Fruit fly (Drosophila melanogaster) whole organism, embryonic: ENCODE data around the gene Ada1-1.

ENCODE experiments used
- Adf1 ChIP-seq: fragments of 200-800 bp; sonication (Bioruptor generic); IDR thresholded peaks from 2 replicates; pipeline ENCODE4 v1.3.6; 2022; ENCODE audit warnings: missing biosample characterization, missing genetic modification characterization
- Atf3 ChIP-seq: fragments of 200-800 bp; sonication (Bioruptor generic); optimal IDR thresholded peaks from 3 replicates; lab custom pipeline; 2016; ENCODE audit warnings: missing biosample characterization, missing genetic modification characterization
- Awh ChIP-seq: fragments of 200-800 bp; sonication (Bioruptor generic); IDR thresholded peaks from 2 replicates; pipeline ENCODE4, ENCODE4 v1.3.6; 2022; ENCODE audit warnings: missing biosample characterization, missing genetic modification characterization
- CG10267 ChIP-seq: fragments of 200-800 bp; sonication (Bioruptor generic); optimal IDR thresholded peaks from 2 replicates; lab custom pipeline; 2018; ENCODE audit warnings: missing biosample characterization, mild to moderate bottlenecking, missing genetic modification characterization, moderate library complexity
- CG12236 ChIP-seq: fragments of 200-800 bp; sonication (Bioruptor generic); optimal IDR thresholded peaks from 2 replicates; lab custom pipeline; 2016; ENCODE audit warnings: missing biosample characterization, missing genetic modification characterization
- CG14860 ChIP-seq: fragments of 200-800 bp; sonication (Bioruptor generic); IDR thresholded peaks from 3 replicates; pipeline ENCODE4 v1.3.6; 2022; ENCODE audit warnings: missing biosample characterization, missing genetic modification characterization; ENCODE audit not compliant: partially characterized antibody
- CG15696 ChIP-seq: fragments of 200-800 bp; sonication (Bioruptor generic); optimal IDR thresholded peaks from 2 replicates; lab custom pipeline; 2019; ENCODE audit warnings: missing biosample characterization, mild to moderate bottlenecking, missing genetic modification characterization, moderate library complexity
- CG16815 ChIP-seq: fragments of 200-800 bp; sonication (Bioruptor generic); optimal IDR thresholded peaks from 3 replicates; lab custom pipeline; 2017; ENCODE audit warnings: missing biosample characterization, mild to moderate bottlenecking, missing genetic modification characterization
- CG18011 ChIP-seq: fragments of 200-800 bp; sonication (Bioruptor generic); optimal IDR thresholded peaks from 2 replicates; lab custom pipeline; 2017; ENCODE audit warnings: missing biosample characterization, missing genetic modification characterization, mild to moderate bottlenecking, moderate library complexity, missing genotype
- CG2875 ChIP-seq: fragments of 200-800 bp; sonication (Bioruptor generic); optimal IDR thresholded peaks from 2 replicates; lab custom pipeline; 2017; ENCODE audit warnings: missing biosample characterization, mild to moderate bottlenecking, missing genetic modification characterization, missing genetic modification reagents
- CG30403 ChIP-seq: fragments of 200-800 bp; sonication (Bioruptor generic); optimal IDR thresholded peaks from 3 replicates; lab custom pipeline; 2016; ENCODE audit warnings: missing biosample characterization, missing genetic modification characterization
- CG31441 ChIP-seq: fragments of 200-800 bp; sonication (Bioruptor generic); IDR thresholded peaks from 2 replicates; pipeline ENCODE4 v1.3.6; 2022; ENCODE audit warnings: missing biosample characterization, missing genetic modification characterization
- CG32532 ChIP-seq: fragments of 200-800 bp; sonication (Bioruptor generic); IDR thresholded peaks from 2 replicates; pipeline ENCODE4 v1.3.6; 2022; ENCODE audit warnings: missing biosample characterization, missing genetic modification characterization
- CG32767 ChIP-seq: fragments of 200-800 bp; sonication (Bioruptor generic); IDR thresholded peaks from 2 replicates; pipeline ENCODE4 v1.3.6; 2022; ENCODE audit warnings: missing biosample characterization, missing genetic modification characterization
- CG3281 ChIP-seq: fragments of 200-800 bp; sonication (Bioruptor generic); optimal IDR thresholded peaks from 3 replicates; lab custom pipeline; 2017; ENCODE audit warnings: missing biosample characterization, mild to moderate bottlenecking, missing genetic modification characterization
- CG3847 ChIP-seq: fragments of 200-800 bp; sonication (Bioruptor generic); IDR thresholded peaks from 2 replicates; pipeline ENCODE4 v1.3.6; 2022; ENCODE audit warnings: missing biosample characterization, missing genetic modification characterization
- CG3995 ChIP-seq: fragments of 200-800 bp; sonication (Bioruptor generic); optimal IDR thresholded peaks from 3 replicates; lab custom pipeline; 2016; ENCODE audit warnings: missing biosample characterization, missing genetic modification characterization
- CG4820 ChIP-seq: fragments of 200-800 bp; sonication (Bioruptor generic); optimal IDR thresholded peaks from 3 replicates; lab custom pipeline; 2016; ENCODE audit warnings: missing biosample characterization, missing genetic modification characterization
- CG7556 ChIP-seq: fragments of 200-800 bp; sonication (Bioruptor generic); optimal IDR thresholded peaks from 2 replicates; lab custom pipeline; 2017; ENCODE audit warnings: missing biosample characterization, mild to moderate bottlenecking, missing genetic modification characterization
- CG8359 ChIP-seq: fragments of 200-800 bp; sonication (Bioruptor generic); optimal IDR thresholded peaks from 2 replicates; lab custom pipeline; 2017; ENCODE audit warnings: missing biosample characterization, mild to moderate bottlenecking, missing genetic modification characterization, borderline replicate concordance
- CG8388 ChIP-seq: fragments of 200-800 bp; sonication (Bioruptor generic); optimal IDR thresholded peaks from 2 replicates; lab custom pipeline; 2019; ENCODE audit warnings: missing biosample characterization, mild to moderate bottlenecking, missing genetic modification characterization, moderate library complexity
- CTCF ChIP-seq: fragments of 200-800 bp; sonication (Bioruptor generic); optimal IDR thresholded peaks from 2 replicates; lab custom pipeline; 2017; ENCODE audit warnings: missing biosample characterization, mild to moderate bottlenecking, missing genetic modification characterization, moderate library complexity
- Doc3 ChIP-seq: fragments of 200-800 bp; sonication (Bioruptor generic); IDR thresholded peaks from 3 replicates; pipeline ENCODE4 v1.3.6; 2022; ENCODE audit warnings: missing biosample characterization, missing genetic modification characterization; ENCODE audit not compliant: partially characterized antibody
- ERR ChIP-seq: fragments of 200-800 bp; sonication (Bioruptor generic); optimal IDR thresholded peaks from 2 replicates; lab custom pipeline; 2016; ENCODE audit warnings: missing biosample characterization, missing genetic modification characterization
- Hr78 ChIP-seq, 2 experiments: fragments of 200-800 bp in 1 of 2; fragments of >200 bp in 1 of 2; sonication (Bioruptor generic) in 1 of 2; optimal IDR thresholded peaks; 2 replicates each; lab custom pipeline; 2017 to 2019; ENCODE audit warnings: missing biosample characterization in 2 of 2, missing genetic modification characterization in 2 of 2, mild to moderate bottlenecking in 1 of 2, moderate library complexity in 1 of 2
- Hsf ChIP-seq: fragments of 200-800 bp; sonication (Bioruptor generic); optimal IDR thresholded peaks from 3 replicates; lab custom pipeline; 2016; ENCODE audit warnings: missing biosample characterization, missing genetic modification characterization
- Oli ChIP-seq: fragments of 200-800 bp; sonication (Bioruptor generic); optimal IDR thresholded peaks from 2 replicates; lab custom pipeline; 2018; ENCODE audit warnings: missing biosample characterization, mild to moderate bottlenecking, missing genetic modification characterization, moderate library complexity
- Opbp ChIP-seq: fragments of 200-800 bp; sonication (Bioruptor generic); IDR thresholded peaks from 3 replicates; pipeline ENCODE4 v1.3.6; 2022; ENCODE audit warnings: missing biosample characterization, missing genetic modification characterization; ENCODE audit not compliant: partially characterized antibody
- Pdp1 ChIP-seq, 2 experiments: fragments of 200-800 bp; sonication (Bioruptor generic); optimal IDR thresholded peaks; 3 replicates each; lab custom pipeline; 2016; ENCODE audit warnings: missing biosample characterization in 2 of 2, missing genetic modification characterization in 2 of 2, mild to moderate bottlenecking in 1 of 2, moderate library complexity in 1 of 2
- Sin3A ChIP-seq: fragments of >200 bp; optimal IDR thresholded peaks from 2 replicates; lab custom pipeline; 2018
- Spps ChIP-seq: fragments of 200-800 bp; sonication (Bioruptor generic); optimal IDR thresholded peaks from 2 replicates; lab custom pipeline; 2018; ENCODE audit warnings: missing biosample characterization, mild to moderate bottlenecking, missing genetic modification characterization
- Taf1 ChIP-seq: fragments of 200-800 bp; sonication (Bioruptor generic); IDR thresholded peaks from 2 replicates; pipeline ENCODE4 v1.3.6; 2022; ENCODE audit warnings: missing biosample characterization, missing genetic modification characterization
- ci ChIP-seq: fragments of 200-800 bp; sonication (Bioruptor generic); IDR thresholded peaks from 3 replicates; pipeline ENCODE4 v1.3.6; 2022; ENCODE audit warnings: missing biosample characterization, missing genetic modification characterization
- dan ChIP-seq: fragments of 200-800 bp; sonication (Bioruptor generic); IDR thresholded peaks from 2 replicates; pipeline ENCODE4 v1.3.6; 2022; ENCODE audit warnings: missing biosample characterization, missing genetic modification characterization
- dysf ChIP-seq: fragments of 200-800 bp; sonication (Bioruptor generic); IDR thresholded peaks from 3 replicates; pipeline ENCODE4 v1.3.6; 2022; ENCODE audit warnings: missing biosample characterization, missing genetic modification characterization
- esg ChIP-seq: fragments of 200-800 bp; sonication (Bioruptor generic); conservative IDR thresholded peaks from 2 replicates; pipeline ENCODE4 v1.3.6; 2022; ENCODE audit warnings: missing biosample characterization, missing genetic modification characterization
- ftz-f1 ChIP-seq: fragments of 200-800 bp; sonication (Bioruptor generic); optimal IDR thresholded peaks from 2 replicates; lab custom pipeline; 2016; ENCODE audit warnings: missing biosample characterization, missing genetic modification characterization
- gcm2 ChIP-seq: fragments of 200-800 bp; sonication (Bioruptor generic); optimal IDR thresholded peaks from 2 replicates; lab custom pipeline; 2016; ENCODE audit warnings: missing biosample characterization, missing genetic modification characterization
- gro ChIP-seq: fragments of 200-800 bp; sonication (Bioruptor generic); optimal IDR thresholded peaks from 2 replicates; lab custom pipeline; 2016; ENCODE audit warnings: missing biosample characterization, missing genetic modification characterization
- klu ChIP-seq: fragments of 200-800 bp; sonication (Bioruptor generic); IDR thresholded peaks from 2 replicates; pipeline ENCODE4 v1.3.6; 2022; ENCODE audit warnings: missing biosample characterization, missing genetic modification characterization
- lbe ChIP-seq: fragments of 200-800 bp; sonication (Bioruptor generic); optimal IDR thresholded peaks from 2 replicates; lab custom pipeline; 2016; ENCODE audit warnings: missing biosample characterization, mild to moderate bottlenecking, missing genetic modification characterization
- nerfin-2 ChIP-seq: fragments of 200-800 bp; sonication (Bioruptor generic); IDR thresholded peaks from 2 replicates; pipeline ENCODE4 v1.3.6; 2022; ENCODE audit warnings: missing biosample characterization, missing genetic modification characterization; ENCODE audit not compliant: partially characterized antibody
- otp ChIP-seq: fragments of 200-800 bp; sonication (Bioruptor generic); IDR thresholded peaks from 3 replicates; pipeline ENCODE4, ENCODE4 v1.3.6; 2022; ENCODE audit warnings: missing biosample characterization, missing genetic modification characterization
- pzg ChIP-seq: fragments of 200-800 bp; sonication (Bioruptor generic); optimal IDR thresholded peaks from 3 replicates; lab custom pipeline; 2018; ENCODE audit warnings: missing biosample characterization, mild to moderate bottlenecking, missing genetic modification characterization, moderate library complexity
- run ChIP-seq: fragments of 200-800 bp; sonication (Bioruptor generic); optimal IDR thresholded peaks from 3 replicates; lab custom pipeline; 2018; ENCODE audit warnings: missing biosample characterization, mild to moderate bottlenecking, missing genetic modification characterization
- shn ChIP-seq: fragments of 200-800 bp; sonication (Bioruptor generic); optimal IDR thresholded peaks from 3 replicates; lab custom pipeline; 2016; ENCODE audit warnings: missing biosample characterization, missing genetic modification characterization
- slp2 ChIP-seq: fragments of 200-800 bp; sonication (Bioruptor generic); optimal IDR thresholded peaks from 2 replicates; lab custom pipeline; 2016; ENCODE audit warnings: missing biosample characterization, missing genetic modification characterization
- ttk ChIP-seq: fragments of 200-800 bp; sonication (Bioruptor generic); IDR thresholded peaks from 2 replicates; pipeline ENCODE4 v2.1.2; 2022; ENCODE audit warnings: missing biosample characterization, missing genetic modification characterization
- twi ChIP-seq: fragments of 200-800 bp; optimal IDR thresholded peaks from 2 replicates; lab custom pipeline; 2019; ENCODE audit warnings: missing biosample characterization, mild to moderate bottlenecking, missing genetic modification characterization, moderate library complexity
- wek ChIP-seq: fragments of 200-800 bp; sonication (Bioruptor generic); optimal IDR thresholded peaks from 3 replicates; lab custom pipeline; 2018; ENCODE audit warnings: missing biosample characterization, mild to moderate bottlenecking, missing genetic modification characterization, moderate library complexity

The Ada1-1 gene

DNA sequence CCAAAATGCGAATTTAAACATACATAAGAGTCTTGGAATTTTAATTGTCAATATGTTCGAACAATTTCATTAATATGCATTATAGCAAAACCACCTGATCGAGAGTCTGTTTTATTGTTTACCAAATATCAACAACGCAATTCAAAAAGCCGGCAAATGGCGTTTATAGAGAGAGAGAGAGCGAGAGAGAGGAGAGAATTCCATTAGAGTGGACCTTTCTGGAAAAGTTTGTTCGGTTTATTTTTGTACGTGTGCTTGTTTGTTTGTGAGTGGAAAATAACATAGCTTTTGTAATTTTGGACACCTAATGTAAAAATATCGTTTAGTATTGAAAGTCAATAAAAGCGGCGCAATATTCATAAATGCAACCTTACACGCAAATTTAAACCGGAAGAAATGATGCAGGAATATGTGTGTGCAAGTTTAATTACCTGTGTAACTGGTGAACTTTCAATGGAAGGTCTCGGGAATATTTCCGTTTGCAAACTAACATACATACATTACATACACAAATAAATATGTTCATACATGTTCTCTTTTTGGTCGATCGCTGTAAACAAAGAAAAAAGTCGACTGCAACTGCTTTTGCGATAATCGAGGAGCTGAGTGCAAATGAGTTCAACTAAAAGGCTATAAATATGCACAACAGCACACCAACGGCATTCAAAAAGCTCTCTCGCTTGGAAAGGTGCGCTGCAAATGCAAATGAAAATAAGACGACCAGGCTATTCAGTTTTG, 48.2 kb downstream of the Ada1-1 start, which contains the start of gene CG6785 (continued):
- TF ChIP-seq shn (GFP tag; lab: Kevin White, UChicago) = peak; percentile 68
- peak; percentile 97 for TF ChIP-seq wek (GFP tag; lab: Kevin White, UChicago)
- TF ChIP-seq CG15696 (tag; lab: Kevin White, UChicago) = peak; percentile 51
- TF ChIP-seq esg (GFP tag; lab: Robert Waterston, UW) = no peak
- TF ChIP-seq gro (GFP tag; lab: Kevin White, UChicago) = peak; percentile 85
- peak; percentile 93 for TF ChIP-seq ci (GFP tag; lab: Robert Waterston, UW)
- TF ChIP-seq dysf = peak; percentile 41; the same call in 1 of the 3 replicates
- peak; percentile 7 for TF ChIP-seq pzg
- peak; percentile 73 for TF ChIP-seq Spps (tag; lab: Kevin White, UChicago)
- no peak for TF ChIP-seq Sin3A (lab: Kevin White, UChicago)
- TF ChIP-seq CG3281 (GFP tag; lab: Kevin White, UChicago) = peak; percentile 76
- TF ChIP-seq CG3847 (GFP tag; lab: Robert Waterston, UW) = no peak
- peak; percentile 60 for TF ChIP-seq CG4820 (GFP tag; lab: Kevin White, UChicago)
- TF ChIP-seq ERR (GFP tag; lab: Kevin White, UChicago) = peak; percentile 74
- TF ChIP-seq Atf3 = peak; percentile 76
- peak; percentile 74 for TF ChIP-seq slp2
- TF ChIP-seq CG16815 = no peak
- no peak for TF ChIP-seq CG32767 (GFP tag; lab: Robert Waterston, UW)
- TF ChIP-seq CG10267 = peak; percentile 64
- TF ChIP-seq Hsf (GFP tag; lab: Kevin White, UChicago) = peak; percentile 68
- TF ChIP-seq CG8388 (GFP tag; lab: Kevin White, UChicago) = peak; percentile 72
- no peak for TF ChIP-seq ftz-f1 (GFP tag; lab: Kevin White, UChicago)
- no peak for TF ChIP-seq Opbp (GFP tag; lab: Robert Waterston, UW)
- TF ChIP-seq CG7556 = peak; percentile 91
- TF ChIP-seq CG32532 (GFP tag; lab: Robert Waterston, UW) = peak; percentile 38; the same call in 1 of the 2 replicates
- peak; percentile 96 for TF ChIP-seq CG2875 (GFP tag; lab: Kevin White, UChicago)
- no peak for TF ChIP-seq Taf1 (GFP tag; lab: Robert Waterston, UW)
- peak; percentile 55 for TF ChIP-seq CTCF (GFP tag; lab: Kevin White, UChicago)
- TF ChIP-seq CG31441 (GFP tag; lab: Robert Waterston, UW) = peak; percentile 66
- peak; percentile 65 for TF ChIP-seq Oli (tag; lab: Kevin White, UChicago)
- TF ChIP-seq dan = no peak
- peak in 1 of 2 experiments; percentile 52 for TF ChIP-seq Hr78 (GFP tag; optimal IDR thresholded peaks at IDR 0.05; lab: Kevin White, UChicago)
- TF ChIP-seq lbe (GFP tag; lab: Kevin White, UChicago) = peak; percentile 85
- peak; percentile 80 for TF ChIP-seq Awh (GFP tag; lab: Robert Waterston, UW)
- TF ChIP-seq ttk (GFP tag; lab: Robert Waterston, UW) = no peak
- peak; percentile 77 for TF ChIP-seq gcm2 (GFP tag; lab: Kevin White, UChicago)
- TF ChIP-seq otp = peak; percentile 81
- peak; percentile 88 for TF ChIP-seq run (tag; lab: Kevin White, UChicago)
- TF ChIP-seq CG8359 = peak; percentile 57
- TF ChIP-seq CG30403 = peak; percentile 39
- TF ChIP-seq CG3995 (GFP tag; lab: Kevin White, UChicago) = peak; percentile 24
- no peak for TF ChIP-seq klu
- TF ChIP-seq nerfin-2 (GFP tag; lab: Robert Waterston, UW) = no peak
- TF ChIP-seq Doc3 (GFP tag; lab: Robert Waterston, UW) = no peak
- no peak for TF ChIP-seq CG14860 (GFP tag; lab: Robert Waterston, UW)
- peak; percentile 63 for TF ChIP-seq CG18011
- peak; percentile 33 for TF ChIP-seq twi
- TF ChIP-seq CG12236 (GFP tag; lab: Kevin White, UChicago) = peak; percentile 94
- TF ChIP-seq Adf1 (GFP tag; lab: Robert Waterston, UW) = peak; percentile 18; the same call in 1 of the 2 replicates
- peak; percentile 63 to 67 for TF ChIP-seq Pdp1 (GFP tag; optimal IDR thresholded peaks at IDR 0.05; lab: Kevin White, UChicago)
